Worm (Caenorhabditis elegans) whole organism, L4 larva: ENCODE results near the gene K02F3.12.
A peak's percentile ranks its signal among the peaks of the same experiment; 100 is the strongest.

Experiments
- F26F4.8 ChIP-seq: fragments of 200-800 bp; sonication (Bioruptor generic); conservative IDR thresholded peaks from 2 replicates; pipeline ENCODE4 v1.3.6; 2022; ENCODE audit warnings: missing genetic modification characterization, missing compliant biosample characterization
- F44E2.7 ChIP-seq: fragments of 200-800 bp; sonication (Bioruptor generic); IDR thresholded peaks from 2 replicates; pipeline ENCODE4 v2.1.2; 2022; ENCODE audit warnings: missing genetic modification characterization, missing compliant biosample characterization
- T26A8.4 ChIP-seq: fragments of 200-800 bp; sonication (Bioruptor generic); IDR thresholded peaks from 2 replicates; pipeline ENCODE4 v1.3.6; 2022; ENCODE audit warnings: missing genetic modification characterization, missing compliant biosample characterization
- Y105C5A.15 ChIP-seq: fragments of 200-800 bp; sonication (Bioruptor generic); IDR thresholded peaks from 2 replicates; pipeline ENCODE4 v1.3.6; 2022; ENCODE audit warnings: missing genetic modification characterization, missing compliant biosample characterization
- Y48G9A.11 ChIP-seq: fragments of 200-800 bp; sonication (Bioruptor generic); IDR thresholded peaks from 2 replicates; pipeline ENCODE4 v1.3.6; 2022; ENCODE audit warnings: missing genetic modification reagents, missing genetic modification characterization, missing compliant biosample characterization
- Y75B8A.6 ChIP-seq: fragments of 200-800 bp; sonication (Bioruptor generic); IDR thresholded peaks from 2 replicates; pipeline ENCODE4 v1.3.6; 2022; ENCODE audit warnings: missing genetic modification reagents, missing genetic modification characterization, missing compliant biosample characterization
- ZK337.2 ChIP-seq: fragments of 200-800 bp; sonication (Bioruptor generic); IDR thresholded peaks from 2 replicates; pipeline ENCODE4 v1.3.6; 2022; ENCODE audit warnings: missing genetic modification reagents, missing genetic modification characterization, missing compliant biosample characterization
- ceh-44 ChIP-seq: fragments of 200-800 bp; sonication (Bioruptor generic); IDR thresholded peaks from 2 replicates; pipeline ENCODE4 v1.3.6; 2022; ENCODE audit warnings: missing genetic modification reagents, missing genetic modification characterization, missing compliant biosample characterization
- ceh-82 ChIP-seq: sonication (generic microtip); optimal IDR thresholded peaks from 2 replicates; lab custom pipeline; 2017; ENCODE audit warnings: missing biosample characterization, missing genetic modification characterization
- ces-1 ChIP-seq: fragments of 150-350 bp; sonication (generic microtip); optimal IDR thresholded peaks from 4 replicates; lab custom pipeline; 2014; ENCODE audit warnings: missing biosample characterization, missing genetic modification reagents, missing genetic modification characterization
- daf-12 ChIP-seq: fragments of 150-350 bp; optimal IDR thresholded peaks from 2 replicates; lab custom pipeline; 2014; ENCODE audit warnings: missing biosample characterization, missing genetic modification reagents, missing genetic modification characterization
- daf-16 ChIP-seq, 3 experiments: sonication (generic microtip); optimal IDR thresholded peaks; 2 replicates each; lab custom pipeline; 2016 to 2017; ENCODE audit warnings: missing genetic modification characterization in 3 of 3, missing genetic modification reagents in 3 of 3, mild to moderate bottlenecking in 2 of 3, missing compliant biosample characterization in 2 of 3, missing biosample characterization in 1 of 3, moderate library complexity in 1 of 3
- daf-8 ChIP-seq: fragments of 200-800 bp; sonication (Bioruptor generic); IDR thresholded peaks from 2 replicates; pipeline ENCODE4 v1.3.6; 2022; ENCODE audit warnings: missing genetic modification characterization, missing compliant biosample characterization
- dmd-6 ChIP-seq: fragments of 200-800 bp; sonication (Bioruptor generic); IDR thresholded peaks from 2 replicates; pipeline ENCODE4 v1.3.6; 2022; ENCODE audit warnings: missing genetic modification reagents, missing genetic modification characterization, missing compliant biosample characterization
- dmd-8 ChIP-seq: fragments of 200-800 bp; sonication (Bioruptor generic); IDR thresholded peaks from 2 replicates; pipeline ENCODE4 v1.3.6; 2022; ENCODE audit warnings: missing genetic modification characterization, missing compliant biosample characterization
- dmd-9 ChIP-seq: fragments of 200-800 bp; sonication (Bioruptor generic); IDR thresholded peaks from 2 replicates; pipeline ENCODE4 v1.3.6; 2022; ENCODE audit warnings: missing genetic modification reagents, missing genetic modification characterization, missing compliant biosample characterization
- dpl-1 ChIP-seq: fragments of 150-350 bp; optimal IDR thresholded peaks from 2 replicates; lab custom pipeline; 2014; ENCODE audit warnings: missing biosample characterization, missing genetic modification reagents, missing genetic modification characterization
- egl-43 ChIP-seq: fragments of 200-800 bp; sonication (Bioruptor generic); IDR thresholded peaks from 2 replicates; pipeline ENCODE4 v1.3.6; 2022; ENCODE audit warnings: missing genetic modification reagents, missing genetic modification characterization, missing compliant biosample characterization
- hlh-11 ChIP-seq: fragments of 200-800 bp; sonication (Bioruptor generic); optimal IDR thresholded peaks from 2 replicates; lab custom pipeline; 2018; ENCODE audit warnings: mild to moderate bottlenecking, missing genetic modification characterization, missing compliant biosample characterization
- lin-1 ChIP-seq: fragments of 200-800 bp; sonication (Bioruptor generic); IDR thresholded peaks from 2 replicates; pipeline ENCODE4 v1.3.6; 2022; ENCODE audit warnings: missing genetic modification reagents, missing genetic modification characterization, missing compliant biosample characterization
- lsy-2 ChIP-seq, 2 experiments: fragments of 150-350 bp in 1 of 2; sonication (generic microtip) in 1 of 2; optimal IDR thresholded peaks; 2 replicates each; lab custom pipeline; 2014 to 2017; ENCODE audit warnings: missing biosample characterization in 2 of 2, missing genetic modification characterization in 2 of 2
- mes-2 ChIP-seq: sonication (generic microtip); optimal IDR thresholded peaks from 2 replicates; lab custom pipeline; 2016; ENCODE audit warnings: missing genotype, mild to moderate bottlenecking, missing genetic modification characterization, missing compliant biosample characterization; ENCODE audit not compliant: poor library complexity, severe bottlenecking
- mxl-3 ChIP-seq: fragments of 200-800 bp; sonication (Bioruptor generic); optimal IDR thresholded peaks from 2 replicates; lab custom pipeline; 2018; ENCODE audit warnings: mild to moderate bottlenecking, missing genetic modification characterization, missing compliant biosample characterization
- nhr-10 ChIP-seq: fragments of 150-350 bp; optimal IDR thresholded peaks from 2 replicates; lab custom pipeline; 2014; ENCODE audit warnings: missing biosample characterization, missing genetic modification characterization
- nhr-102 ChIP-seq: sonication (generic microtip); optimal IDR thresholded peaks from 2 replicates; lab custom pipeline; 2016; ENCODE audit warnings: mild to moderate bottlenecking, missing genetic modification characterization, moderate library complexity, missing compliant biosample characterization
- nhr-11 ChIP-seq: fragments of 150-350 bp; optimal IDR thresholded peaks from 2 replicates; lab custom pipeline; 2014; ENCODE audit warnings: missing biosample characterization, missing genetic modification characterization
- nhr-237 ChIP-seq: sonication (generic microtip); optimal IDR thresholded peaks from 2 replicates; lab custom pipeline; 2017; ENCODE audit warnings: missing biosample characterization, missing genetic modification characterization
- nhr-25 ChIP-seq: sonication (generic microtip); optimal IDR thresholded peaks from 2 replicates; lab custom pipeline; 2017; ENCODE audit warnings: missing genetic modification characterization, mild to moderate bottlenecking, missing compliant biosample characterization, antibody characterized with exemption, moderate library complexity, borderline replicate concordance; ENCODE audit not compliant: insufficient read depth
- nhr-28 ChIP-seq: fragments of 150-350 bp; optimal IDR thresholded peaks from 2 replicates; lab custom pipeline; 2014; ENCODE audit warnings: missing biosample characterization, missing genetic modification characterization
- nhr-48 ChIP-seq: sonication (generic microtip); optimal IDR thresholded peaks from 2 replicates; lab custom pipeline; 2016; ENCODE audit warnings: mild to moderate bottlenecking, missing genetic modification characterization, missing compliant biosample characterization
- nhr-6 ChIP-seq: fragments of 150-350 bp; optimal IDR thresholded peaks from 2 replicates; lab custom pipeline; 2014; ENCODE audit warnings: missing biosample characterization, missing genetic modification characterization
- nhr-77 ChIP-seq: fragments of 150-350 bp; optimal IDR thresholded peaks from 2 replicates; lab custom pipeline; 2014; ENCODE audit warnings: missing biosample characterization, missing genetic modification characterization
- php-3 ChIP-seq: fragments of 200-800 bp; sonication (Bioruptor generic); IDR thresholded peaks from 2 replicates; pipeline ENCODE4 v1.3.6; 2022; ENCODE audit warnings: missing genetic modification reagents, missing genetic modification characterization, missing compliant biosample characterization
- pqm-1 ChIP-seq: sonication (generic microtip); optimal IDR thresholded peaks from 2 replicates; lab custom pipeline; 2017; ENCODE audit warnings: missing biosample characterization, missing genetic modification characterization
- rbr-2 ChIP-seq: sonication (generic microtip); optimal IDR thresholded peaks from 2 replicates; lab custom pipeline; 2016; ENCODE audit warnings: missing genotype, missing genetic modification characterization, missing compliant biosample characterization
- saeg-2 ChIP-seq: fragments of 200-800 bp; sonication (Bioruptor generic); IDR thresholded peaks from 2 replicates; pipeline ENCODE4 v1.3.6; 2022; ENCODE audit warnings: missing genetic modification reagents, missing genetic modification characterization, missing compliant biosample characterization
- set-16 ChIP-seq: fragments of 200-800 bp; sonication (Bioruptor generic); IDR thresholded peaks from 2 replicates; pipeline ENCODE4 v1.3.6; 2022; ENCODE audit warnings: missing genetic modification reagents, missing genetic modification characterization, missing compliant biosample characterization
- skn-1 ChIP-seq: fragments of 150-350 bp; optimal IDR thresholded peaks from 2 replicates; lab custom pipeline; 2014; ENCODE audit warnings: missing biosample characterization, missing genetic modification characterization
- snpc-1.2 ChIP-seq: fragments of 200-800 bp; sonication (Bioruptor generic); IDR thresholded peaks from 2 replicates; pipeline ENCODE4 v1.3.6; 2022; ENCODE audit warnings: missing genetic modification reagents, missing genetic modification characterization, missing compliant biosample characterization
- spr-1 ChIP-seq: sonication (generic microtip); optimal IDR thresholded peaks from 2 replicates; lab custom pipeline; 2016; ENCODE audit warnings: mild to moderate bottlenecking, missing genetic modification characterization, missing compliant biosample characterization
- spr-3 ChIP-seq: fragments of 200-800 bp; sonication (Bioruptor generic); optimal IDR thresholded peaks from 2 replicates; lab custom pipeline; 2018; ENCODE audit warnings: mild to moderate bottlenecking, missing genetic modification characterization, missing compliant biosample characterization
- unc-130 ChIP-seq: sonication (generic microtip); optimal IDR thresholded peaks from 2 replicates; lab custom pipeline; 2016; ENCODE audit warnings: missing genetic modification reagents, missing genetic modification characterization, missing compliant biosample characterization
- unc-62 ChIP-seq, 3 experiments: fragments of 150-350 bp in 1 of 3; sonication (generic microtip); optimal IDR thresholded peaks in 2 of 3; peaks in 1 of 3; 1 replicate in 1 of 3; 2 replicates in 2 of 3; lab custom pipeline; 2014 to 2017; ENCODE audit warnings: missing biosample characterization in 3 of 3, missing genetic modification characterization in 3 of 3, missing genetic modification reagents in 3 of 3, missing genotype in 1 of 3
- vab-7 ChIP-seq: fragments of 200-800 bp; sonication (Bioruptor generic); IDR thresholded peaks from 2 replicates; pipeline ENCODE4 v1.3.6; 2022; ENCODE audit warnings: missing genetic modification reagents, missing genetic modification characterization, missing compliant biosample characterization
- zag-1 ChIP-seq: fragments of 150-350 bp; optimal IDR thresholded peaks from 2 replicates; lab custom pipeline; 2014; ENCODE audit warnings: missing biosample characterization, missing genetic modification characterization
- zfp-2 ChIP-seq: sonication (generic microtip); optimal IDR thresholded peaks from 2 replicates; lab custom pipeline; 2016; ENCODE audit warnings: mild to moderate bottlenecking, missing genetic modification characterization, missing compliant biosample characterization
- ztf-7 ChIP-seq: fragments of 150-350 bp; optimal IDR thresholded peaks from 2 replicates; lab custom pipeline; 2014; ENCODE audit warnings: missing biosample characterization, missing genetic modification characterization

The K02F3.12 gene

ce11 chrIII:831961-832360 lies 24.4 kb upstream of the K02F3.12 start, which contains the start of gene ceeh-1:
TSS of gene ceeh-1 (minus strand) at chrIII:832277.
- TF ChIP-seq nhr-11 (tag; lab: Kevin White, UChicago) (no peak), dmd-6 (GFP tag; lab: Robert Waterston, UW) (peak; percentile 20; the same call in 1 of the 2 replicates), mxl-3 (GFP tag; lab: Kevin White, UChicago) (peak; percentile 22), ceh-82 (tag; lab: Kevin White, UChicago) (no peak), nhr-28 (tag; lab: Kevin White, UChicago) (peak; percentile 100), unc-62 (GFP tag; optimal IDR thresholded peaks at IDR 0.05 in 1 of 2; lab: Kevin White, UChicago) (peak in 1 of 2 experiments; percentile 15), unc-62 (tag; optimal IDR thresholded peaks at IDR 0.05; lab: Kevin White, UChicago) (no peak), nhr-77 (tag; lab: Kevin White, UChicago) (peak; percentile 4), pqm-1 (tag; lab: Kevin White, UChicago) (peak; percentile 30), lsy-2 (tag; optimal IDR thresholded peaks at IDR 0.05; lab: Kevin White, UChicago) (peak in 1 of 2 experiments; percentile 4), hlh-11 (tag; lab: Kevin White, UChicago) (peak; percentile 12), F44E2.7 (GFP tag; lab: Robert Waterston, UW) (no peak), ces-1 (GFP tag; lab: Kevin White, UChicago) (no peak)

- no peak for TF ChIP-seq ZK337.2 (GFP tag; lab: Robert Waterston, UW)
- no peak for TF ChIP-seq nhr-25 (tag; lab: Kevin White, UChicago)
- TF ChIP-seq lin-1 (GFP tag; lab: Robert Waterston, UW) = peak; percentile 72; the same call in 1 of the 2 replicates
- no peak for TF ChIP-seq T26A8.4 (GFP tag; lab: Robert Waterston, UW)
- no peak for TF ChIP-seq ceh-44 (GFP tag; lab: Robert Waterston, UW)
- TF ChIP-seq set-16 (GFP tag; lab: Robert Waterston, UW) = no peak
- no peak for TF ChIP-seq daf-16 (GFP tag; optimal IDR thresholded peaks at IDR 0.05; lab: Kevin White, UChicago)
- peak; percentile 95 for TF ChIP-seq daf-16 (tag; optimal IDR thresholded peaks at IDR 0.05; lab: Kevin White, UChicago)
- no peak for TF ChIP-seq nhr-237 (tag; lab: Kevin White, UChicago)
- peak; percentile 71 for TF ChIP-seq nhr-77 (tag; lab: Kevin White, UChicago)
- no peak for TF ChIP-seq spr-1 (tag; lab: Kevin White, UChicago)
- TF ChIP-seq ztf-7 (tag; lab: Kevin White, UChicago) = peak; percentile 7
- no peak for TF ChIP-seq egl-43 (GFP tag; lab: Robert Waterston, UW)
- TF ChIP-seq vab-7 (GFP tag; lab: Robert Waterston, UW) = no peak
- no peak for TF ChIP-seq saeg-2
- no peak for TF ChIP-seq Y75B8A.6 (GFP tag; lab: Robert Waterston, UW)
- TF ChIP-seq Y48G9A.11 (GFP tag; lab: Robert Waterston, UW) = no peak
- peak; percentile 29 for TF ChIP-seq nhr-102 (tag; lab: Kevin White, UChicago)
- TF ChIP-seq mes-2 (tag; lab: Kevin White, UChicago) = peak; percentile 43
- TF ChIP-seq daf-12 = no peak
- no peak for TF ChIP-seq F26F4.8 (GFP tag; lab: Robert Waterston, UW)
- TF ChIP-seq dmd-6 (GFP tag; lab: Robert Waterston, UW) = peak; percentile 90
- no peak for TF ChIP-seq Y105C5A.15 (GFP tag; lab: Robert Waterston, UW)
- no peak for TF ChIP-seq dmd-9 (GFP tag; lab: Robert Waterston, UW)
- no peak for TF ChIP-seq skn-1 (tag; lab: Kevin White, UChicago)
- peak; percentile 64 for TF ChIP-seq php-3
- no peak for TF ChIP-seq spr-3
- no peak for TF ChIP-seq zfp-2 (tag; lab: Kevin White, UChicago)
- no peak for TF ChIP-seq dmd-8 (GFP tag; lab: Robert Waterston, UW)
- peak; percentile 83 for TF ChIP-seq nhr-6 (tag; lab: Kevin White, UChicago)
- TF ChIP-seq rbr-2 (tag; lab: Kevin White, UChicago) = no peak
- TF ChIP-seq zag-1 (tag; lab: Kevin White, UChicago) = no peak
- TF ChIP-seq nhr-10 (tag; lab: Kevin White, UChicago) = peak; percentile 50
- TF ChIP-seq nhr-48 = peak; percentile 53
- no peak for TF ChIP-seq dpl-1 (GFP tag; lab: Kevin White, UChicago)
- no peak for TF ChIP-seq unc-130
- no peak for TF ChIP-seq ceh-82 (tag; lab: Kevin White, UChicago)
- no peak for TF ChIP-seq snpc-1.2
- TF ChIP-seq mxl-3 (GFP tag; lab: Kevin White, UChicago) = peak; percentile 32
- TF ChIP-seq daf-8 (GFP tag; lab: Robert Waterston, UW) = no peak
- peak in 1 of 2 experiments; percentile 58 for TF ChIP-seq lsy-2 (tag; optimal IDR thresholded peaks at IDR 0.05; lab: Kevin White, UChicago)
Observed at ce11 chrIII:832855-833504, 23.4 kb upstream of the K02F3.12 start, which contains the start of gene zip-2. TSS of gene zip-2 (plus strand) at chrIII:832982.
